Worm (Caenorhabditis elegans) whole organism, mixed stage, embryonic: Measurements from ENCODE around the gene rip-1.
A peak's percentile ranks its signal among the peaks of the same experiment; 100 is the strongest.

Source experiments
- cnd-1 ChIP-seq: fragments of 200-800 bp; sonication (Bioruptor generic); optimal IDR thresholded peaks from 2 replicates; lab custom pipeline; 2018; ENCODE audit warnings: mild to moderate bottlenecking, missing genetic modification characterization, missing compliant biosample characterization
- ham-2 ChIP-seq: fragments of 200-800 bp; sonication (Bioruptor generic); optimal IDR thresholded peaks from 2 replicates; lab custom pipeline; 2018; ENCODE audit warnings: mild to moderate bottlenecking, missing genetic modification characterization, missing compliant biosample characterization
- lin-13 ChIP-seq: fragments of 150-350 bp; optimal IDR thresholded peaks from 2 replicates; lab custom pipeline; 2014; ENCODE audit warnings: missing biosample characterization, missing genetic modification characterization
- lsy-2 ChIP-seq: fragments of 150-350 bp; optimal IDR thresholded peaks from 2 replicates; lab custom pipeline; 2014; ENCODE audit warnings: missing biosample characterization, missing genetic modification characterization
- snpc-4 ChIP-seq: fragments of 150-350 bp; optimal IDR thresholded peaks from 2 replicates; lab custom pipeline; 2014; ENCODE audit warnings: missing biosample characterization, missing genetic modification characterization
- unc-39 ChIP-seq: fragments of 150-350 bp; optimal IDR thresholded peaks from 2 replicates; lab custom pipeline; 2014; ENCODE audit warnings: missing biosample characterization, missing genetic modification characterization
- unc-62 ChIP-seq: fragments of 150-350 bp; optimal IDR thresholded peaks from 2 replicates; lab custom pipeline; 2014; ENCODE audit warnings: missing biosample characterization, missing genetic modification reagents, missing genetic modification characterization

- TF ChIP-seq lin-13 (tag; lab: Kevin White, UChicago) (peak; percentile 2), unc-39 (no peak), unc-62 (GFP tag; lab: Kevin White, UChicago) (peak; percentile 53), cnd-1 (tag; lab: Kevin White, UChicago) (no peak), ham-2 (no peak), snpc-4 (tag; lab: Kevin White, UChicago) (no peak), lsy-2 (tag; lab: Kevin White, UChicago) (peak; percentile 76)
These were observed 41.8 kb downstream of the rip-1 start, which contains the start of gene cts-1 for ce11 chrIII:10216585-10217278.
